Worm (Caenorhabditis elegans) whole organism, young adult: Measurements from ENCODE around the gene ZK616.65.

Experiments
- B0035.1 ChIP-seq: sonication (generic microtip); optimal IDR thresholded peaks from 2 replicates; lab custom pipeline; 2016; ENCODE audit warnings: missing genetic modification characterization, mild to moderate bottlenecking, missing compliant biosample characterization, missing genotype, missing genetic modification reagents
- B0261.1 ChIP-seq: sonication (generic microtip); optimal IDR thresholded peaks from 2 replicates; lab custom pipeline; 2016; ENCODE audit warnings: mild to moderate bottlenecking, missing genetic modification characterization, moderate library complexity, missing compliant biosample characterization
- D2030.7 ChIP-seq: fragments of 200-800 bp; sonication (Bioruptor generic); IDR thresholded peaks from 2 replicates; pipeline ENCODE4 v1.3.6; 2022; ENCODE audit warnings: missing genetic modification reagents, missing genetic modification characterization, missing compliant biosample characterization
- F10E7.11 ChIP-seq: sonication (generic microtip); optimal IDR thresholded peaks from 2 replicates; lab custom pipeline; 2017; ENCODE audit warnings: mild to moderate bottlenecking, missing genetic modification characterization, moderate library complexity, missing compliant biosample characterization
- F33H1.4 ChIP-seq: fragments of 200-800 bp; sonication (Bioruptor generic); IDR thresholded peaks from 2 replicates; pipeline ENCODE4 v1.3.6; 2022; ENCODE audit warnings: missing genetic modification reagents, missing genetic modification characterization, missing compliant biosample characterization
- F49E8.2 ChIP-seq: sonication (generic microtip); optimal IDR thresholded peaks from 3 replicates; lab custom pipeline; 2017; ENCODE audit warnings: missing genetic modification characterization, mild to moderate bottlenecking, missing compliant biosample characterization, antibody characterized with exemption, moderate library complexity; ENCODE audit not compliant: insufficient read depth
- F55B11.4 ChIP-seq: sonication (generic microtip); optimal IDR thresholded peaks from 2 replicates; lab custom pipeline; 2016; ENCODE audit warnings: missing compliant biosample characterization, missing genetic modification characterization, borderline replicate concordance; ENCODE audit not compliant: insufficient read depth
- F57A8.1 ChIP-seq: fragments of 200-800 bp; sonication (Bioruptor generic); optimal IDR thresholded peaks from 2 replicates; lab custom pipeline; 2018; ENCODE audit warnings: mild to moderate bottlenecking, missing genetic modification characterization, moderate library complexity, missing compliant biosample characterization
- T07F8.4 ChIP-seq: sonication (generic microtip); optimal IDR thresholded peaks from 2 replicates; lab custom pipeline; 2016; ENCODE audit warnings: mild to moderate bottlenecking, missing genetic modification characterization, moderate library complexity, missing compliant biosample characterization
- T26A5.8 ChIP-seq: sonication (generic microtip); optimal IDR thresholded peaks from 2 replicates; lab custom pipeline; 2016; ENCODE audit warnings: missing genetic modification characterization, missing compliant biosample characterization
- Y53F4B.3 ChIP-seq: fragments of 200-800 bp; sonication (Bioruptor generic); IDR thresholded peaks from 2 replicates; pipeline ENCODE4 v1.3.6; 2022; ENCODE audit warnings: missing genetic modification reagents, missing genetic modification characterization, missing compliant biosample characterization
- Y79H2A.3 ChIP-seq: fragments of 200-800 bp; sonication (Bioruptor generic); conservative IDR thresholded peaks from 2 replicates; pipeline ENCODE4 v1.3.6; 2022; ENCODE audit warnings: missing genetic modification reagents, missing genetic modification characterization, missing compliant biosample characterization
- akir-1 ChIP-seq: fragments of 200-800 bp; sonication (Bioruptor generic); optimal IDR thresholded peaks from 2 replicates; lab custom pipeline; 2018; ENCODE audit warnings: mild to moderate bottlenecking, missing genetic modification characterization, moderate library complexity, missing compliant biosample characterization
- ama-1 ChIP-seq, 3 experiments: fragments of 150-350 bp in 1 of 3; sonication (generic microtip) in 2 of 3; optimal IDR thresholded peaks; 2 replicates each; lab custom pipeline; 2014 to 2018; ENCODE audit warnings: missing biosample characterization in 2 of 3, missing genetic modification characterization in 2 of 3, missing genetic modification reagents in 2 of 3
- aptf-3 ChIP-seq: fragments of 200-800 bp; sonication (Bioruptor generic); IDR thresholded peaks from 2 replicates; pipeline ENCODE4 v1.3.6; 2022; ENCODE audit warnings: missing genetic modification characterization, missing compliant biosample characterization
- atf-7 ChIP-seq: sonication (generic microtip); optimal IDR thresholded peaks from 2 replicates; lab custom pipeline; 2017; ENCODE audit warnings: mild to moderate bottlenecking, missing genetic modification characterization, missing compliant biosample characterization
- bed-2 ChIP-seq: fragments of 200-800 bp; sonication (Bioruptor generic); IDR thresholded peaks from 2 replicates; pipeline ENCODE4 v1.3.6; 2022; ENCODE audit warnings: missing genetic modification reagents, missing genetic modification characterization, missing compliant biosample characterization
- ccch-3 ChIP-seq: fragments of 200-800 bp; sonication (Bioruptor generic); optimal IDR thresholded peaks from 2 replicates; lab custom pipeline; 2018; ENCODE audit warnings: mild to moderate bottlenecking, missing genetic modification characterization, missing compliant biosample characterization
- cebp-2 ChIP-seq: fragments of 200-800 bp; sonication (Bioruptor generic); IDR thresholded peaks from 2 replicates; pipeline ENCODE4 v1.3.6; 2022; ENCODE audit warnings: missing genetic modification characterization, missing compliant biosample characterization
- ceh-100 ChIP-seq: fragments of 200-800 bp; sonication (Bioruptor generic); IDR thresholded peaks from 2 replicates; pipeline ENCODE4 v1.3.6; 2022; ENCODE audit warnings: missing genetic modification reagents, missing genetic modification characterization, missing compliant biosample characterization
- ceh-79 ChIP-seq: sonication (generic microtip); optimal IDR thresholded peaks from 2 replicates; lab custom pipeline; 2017; ENCODE audit warnings: mild to moderate bottlenecking, missing genetic modification characterization, missing compliant biosample characterization
- chd-7 ChIP-seq: sonication (generic microtip); optimal IDR thresholded peaks from 2 replicates; lab custom pipeline; 2016; ENCODE audit warnings: mild to moderate bottlenecking, missing genetic modification characterization, moderate library complexity, missing compliant biosample characterization
- die-1 ChIP-seq: sonication (generic microtip); optimal IDR thresholded peaks from 2 replicates; lab custom pipeline; 2016; ENCODE audit warnings: missing genotype, mild to moderate bottlenecking, missing genetic modification characterization, missing compliant biosample characterization
- dpl-1 ChIP-seq: fragments of 150-350 bp; optimal IDR thresholded peaks from 2 replicates; lab custom pipeline; 2014; ENCODE audit warnings: missing biosample characterization, missing genetic modification reagents, missing genetic modification characterization
- ekl-4 ChIP-seq: fragments of 200-800 bp; sonication (Bioruptor generic); IDR thresholded peaks from 2 replicates; pipeline ENCODE4 v1.3.6; 2022; ENCODE audit warnings: missing genetic modification reagents, missing genetic modification characterization, missing compliant biosample characterization
- hlh-12 ChIP-seq: sonication (generic microtip); optimal IDR thresholded peaks from 2 replicates; lab custom pipeline; 2016; ENCODE audit warnings: missing genetic modification characterization, missing compliant biosample characterization
- hmg-1.2 ChIP-seq: fragments of 200-800 bp; sonication (Bioruptor generic); IDR thresholded peaks from 2 replicates; pipeline ENCODE4 v1.3.6; 2022; ENCODE audit warnings: missing genetic modification reagents, missing genetic modification characterization, missing compliant biosample characterization
- hrde-1 ChIP-seq: sonication (generic microtip); optimal IDR thresholded peaks from 2 replicates; lab custom pipeline; 2016; ENCODE audit warnings: missing genetic modification characterization, mild to moderate bottlenecking, missing compliant biosample characterization, moderate library complexity, missing genotype, missing genetic modification reagents, borderline replicate concordance
- lin-40 ChIP-seq: sonication (generic microtip); optimal IDR thresholded peaks from 2 replicates; lab custom pipeline; 2016; ENCODE audit warnings: missing genetic modification characterization, mild to moderate bottlenecking, missing compliant biosample characterization, missing genotype, missing genetic modification reagents
- lin-54 ChIP-seq: fragments of 200-800 bp; sonication (Bioruptor generic); optimal IDR thresholded peaks from 2 replicates; lab custom pipeline; 2018; ENCODE audit warnings: mild to moderate bottlenecking, missing genetic modification characterization, missing compliant biosample characterization
- lir-1 ChIP-seq: fragments of 200-800 bp; sonication (Bioruptor generic); conservative IDR thresholded peaks from 2 replicates; pipeline ENCODE4 v1.3.6; 2022; ENCODE audit warnings: missing genetic modification reagents, missing genetic modification characterization, missing compliant biosample characterization
- lsy-27 ChIP-seq: sonication (generic microtip); optimal IDR thresholded peaks from 2 replicates; lab custom pipeline; 2017; ENCODE audit warnings: missing genetic modification characterization, mild to moderate bottlenecking, missing compliant biosample characterization, antibody characterized with exemption, missing genotype, borderline replicate concordance; ENCODE audit not compliant: insufficient read depth
- madf-3 ChIP-seq: fragments of 200-800 bp; sonication (Bioruptor generic); IDR thresholded peaks from 2 replicates; pipeline ENCODE4 v1.3.6; 2022; ENCODE audit warnings: missing genetic modification reagents, missing genetic modification characterization, missing compliant biosample characterization
- madf-6 ChIP-seq: fragments of 200-800 bp; sonication (Bioruptor generic); IDR thresholded peaks from 2 replicates; pipeline ENCODE4 v1.3.6; 2022; ENCODE audit warnings: missing genetic modification reagents, missing genetic modification characterization, missing compliant biosample characterization
- mcd-1 ChIP-seq: fragments of 200-800 bp; sonication (Bioruptor generic); IDR thresholded peaks from 2 replicates; pipeline ENCODE4 v1.3.6; 2022; ENCODE audit warnings: missing genetic modification reagents, missing genetic modification characterization, missing compliant biosample characterization
- nfya-1 ChIP-seq: sonication (generic microtip); optimal IDR thresholded peaks from 2 replicates; lab custom pipeline; 2017; ENCODE audit warnings: antibody characterized with exemption, missing compliant biosample characterization, missing genetic modification characterization, borderline replicate concordance; ENCODE audit not compliant: insufficient read depth
- nhr-120 ChIP-seq: fragments of 200-800 bp; sonication (Bioruptor generic); IDR thresholded peaks from 2 replicates; pipeline ENCODE4 v1.3.6; 2022; ENCODE audit warnings: missing genetic modification characterization, missing compliant biosample characterization
- nhr-27 ChIP-seq: fragments of 200-800 bp; sonication (Bioruptor generic); optimal IDR thresholded peaks from 2 replicates; lab custom pipeline; 2018; ENCODE audit warnings: mild to moderate bottlenecking, missing genetic modification characterization, moderate library complexity, missing compliant biosample characterization
- repo-1 ChIP-seq: sonication (generic microtip); optimal IDR thresholded peaks from 2 replicates; lab custom pipeline; 2017; ENCODE audit warnings: mild to moderate bottlenecking, missing genetic modification characterization, missing compliant biosample characterization
- snpc-3.4 ChIP-seq: sonication (generic microtip); optimal IDR thresholded peaks from 2 replicates; lab custom pipeline; 2017; ENCODE audit warnings: missing genetic modification characterization, mild to moderate bottlenecking, missing compliant biosample characterization, antibody characterized with exemption, moderate library complexity, missing genotype, missing genetic modification reagents
- snpc-4 ChIP-seq, 5 experiments: fragments of 150-350 bp in 1 of 5; sonication (generic microtip) in 4 of 5; optimal IDR thresholded peaks; 2 replicates each; lab custom pipeline; 2014 to 2018; ENCODE audit warnings: missing genetic modification characterization in 5 of 5, missing biosample characterization in 3 of 5, antibody characterized with exemption in 2 of 5, mild to moderate bottlenecking in 2 of 5, missing compliant biosample characterization in 2 of 5, missing genotype in 2 of 5, moderate library complexity in 2 of 5, missing genetic modification reagents in 1 of 5
- sptf-2 ChIP-seq: fragments of 200-800 bp; sonication (Bioruptor generic); optimal IDR thresholded peaks from 2 replicates; lab custom pipeline; 2018; ENCODE audit warnings: mild to moderate bottlenecking, missing genetic modification characterization, missing compliant biosample characterization
- unc-62 ChIP-seq: fragments of 150-350 bp; optimal IDR thresholded peaks from 2 replicates; lab custom pipeline; 2014; ENCODE audit warnings: missing biosample characterization, missing genetic modification reagents, missing genetic modification characterization
- xnd-1 ChIP-seq: sonication (generic microtip); optimal IDR thresholded peaks from 2 replicates; lab custom pipeline; 2016; ENCODE audit warnings: missing genotype, missing genetic modification reagents, missing genetic modification characterization, missing compliant biosample characterization
- zfh-2 ChIP-seq: fragments of 200-800 bp; sonication (Bioruptor generic); conservative IDR thresholded peaks from 2 replicates; pipeline ENCODE4 v1.3.6; 2022; ENCODE audit warnings: missing genetic modification reagents, missing genetic modification characterization, missing compliant biosample characterization
- ztf-22 ChIP-seq: fragments of 200-800 bp; sonication (Bioruptor generic); optimal IDR thresholded peaks from 2 replicates; lab custom pipeline; 2018; ENCODE audit warnings: mild to moderate bottlenecking, missing genetic modification characterization, moderate library complexity, missing compliant biosample characterization
- ztf-28 ChIP-seq: fragments of 200-800 bp; sonication (Bioruptor generic); IDR thresholded peaks from 2 replicates; pipeline ENCODE4 v1.3.6; 2022; ENCODE audit warnings: missing genetic modification reagents, missing genetic modification characterization, missing compliant biosample characterization

The ZK616.65 gene

ce11 chrIV:5389951-5390350, 21.1 kb downstream of the ZK616.65 start (continued):
- peak; percentile 67 for TF ChIP-seq hrde-1 (tag; lab: Kevin White, UChicago)
- TF ChIP-seq ccch-3 (GFP tag; lab: Kevin White, UChicago), result no peak
- TF ChIP-seq Y53F4B.3, result no peak
- TF ChIP-seq ceh-100, result peak; percentile 14; the same call in 1 of the 2 replicates
- no peak for TF ChIP-seq hmg-1.2 (GFP tag; lab: Robert Waterston, UW)
- no peak for TF ChIP-seq aptf-3 (GFP tag; lab: Robert Waterston, UW)
- no peak for TF ChIP-seq unc-62 (GFP tag; lab: Kevin White, UChicago)
- no peak for TF ChIP-seq B0261.1 (tag; lab: Kevin White, UChicago)
- no peak for TF ChIP-seq F10E7.11 (tag; lab: Kevin White, UChicago)
- no peak for TF ChIP-seq ztf-28 (GFP tag; lab: Robert Waterston, UW)
- TF ChIP-seq F57A8.1 (GFP tag; lab: Kevin White, UChicago), result no peak
- TF ChIP-seq sptf-2 (GFP tag; lab: Kevin White, UChicago), result no peak
- peak; percentile 70; the same call in 1 of the 2 replicates for TF ChIP-seq ekl-4
- TF ChIP-seq mcd-1 (GFP tag; lab: Robert Waterston, UW), result peak; percentile 45; the same call in 1 of the 2 replicates
- no peak for TF ChIP-seq lsy-27 (tag; lab: Kevin White, UChicago)
- TF ChIP-seq F55B11.4 (tag; lab: Kevin White, UChicago), result no peak
- TF ChIP-seq lin-54 (GFP tag; lab: Kevin White, UChicago), result peak; percentile 57
- TF ChIP-seq dpl-1 (GFP tag; lab: Kevin White, UChicago), result no peak
- no peak for TF ChIP-seq bed-2
- TF ChIP-seq ceh-79 (tag; lab: Kevin White, UChicago), result no peak
- no peak for TF ChIP-seq atf-7
- no peak for TF ChIP-seq Y79H2A.3 (GFP tag; lab: Robert Waterston, UW)
- no peak for TF ChIP-seq die-1 (tag; lab: Kevin White, UChicago)
- peak; percentile 18 for TF ChIP-seq snpc-4 (GFP tag; optimal IDR thresholded peaks at IDR 0.05; lab: Kevin White, UChicago)
- peak in 3 of 4 experiments; percentile 6 to 85 (median 42) for TF ChIP-seq snpc-4 (tag; optimal IDR thresholded peaks at IDR 0.05; lab: Kevin White, UChicago)
- TF ChIP-seq ztf-22, result no peak
- no peak for TF ChIP-seq repo-1 (tag; lab: Kevin White, UChicago)
- TF ChIP-seq D2030.7 (GFP tag; lab: Robert Waterston, UW), result no peak; the same call in 1 of the 2 replicates
- no peak for TF ChIP-seq ama-1 (optimal IDR thresholded peaks at IDR 0.05; lab: Kevin White, UChicago)
- TF ChIP-seq ama-1 (GFP tag; optimal IDR thresholded peaks at IDR 0.05; lab: Kevin White, UChicago), result peak in 1 of 2 experiments; percentile 92
- no peak for TF ChIP-seq T07F8.4 (tag; lab: Kevin White, UChicago)
- peak; percentile 15 for TF ChIP-seq chd-7 (tag; lab: Kevin White, UChicago)
- TF ChIP-seq nfya-1 (tag; lab: Kevin White, UChicago), result no peak
- no peak for TF ChIP-seq nhr-27 (tag; lab: Kevin White, UChicago)
- TF ChIP-seq snpc-3.4 (tag; lab: Kevin White, UChicago), result peak; percentile 28
- TF ChIP-seq F49E8.2, result peak; percentile 48
- peak; percentile 19 for TF ChIP-seq xnd-1 (tag; lab: Kevin White, UChicago)
- no peak for TF ChIP-seq cebp-2 (GFP tag; lab: Robert Waterston, UW)
- TF ChIP-seq T26A5.8, result no peak
- no peak; the same call in 1 of the 2 replicates for TF ChIP-seq madf-3 (GFP tag; lab: Robert Waterston, UW)
- TF ChIP-seq akir-1 (GFP tag; lab: Kevin White, UChicago), result no peak
- TF ChIP-seq lin-40 (tag; lab: Kevin White, UChicago), result no peak
- no peak for TF ChIP-seq hlh-12 (tag; lab: Kevin White, UChicago)
- no peak for TF ChIP-seq nhr-120
- peak; percentile 64; the same call in 1 of the 2 replicates for TF ChIP-seq madf-6 (GFP tag; lab: Robert Waterston, UW)
- TF ChIP-seq F33H1.4 (GFP tag; lab: Robert Waterston, UW), result peak; percentile 39
- TF ChIP-seq lir-1 (GFP tag; lab: Robert Waterston, UW), result no peak
- no peak for TF ChIP-seq zfh-2 (GFP tag; lab: Robert Waterston, UW)
- TF ChIP-seq B0035.1 (tag; lab: Kevin White, UChicago), result no peak
